Worm (Caenorhabditis elegans): ENCODE data around the gene Y61A9LA.4.
"Not testable (repeated sequence)": the region's sequence is repeated elsewhere in the genome, so short reads cannot be mapped to it uniquely, and the experiment has no call there.

ce11 chrV:4560441-4560840, at the start of gene Y61A9LA.4:
- TF ChIP-seq elt-3, ztf-11, skn-1, nhr-11, nhr-28 (tag; optimal IDR thresholded peaks at IDR 0.05): not testable (repeated sequence)

Measured in whole organism, L3 larva.